Worm (Caenorhabditis elegans) whole organism, L4/young adult: Measurements from ENCODE around the gene C46G7.5.
A peak's percentile ranks its signal among the peaks of the same experiment; 100 is the strongest.

Experiments
- W03F9.2 ChIP-seq: fragments of 150-350 bp; optimal IDR thresholded peaks from 2 replicates; lab custom pipeline; 2014; ENCODE audit warnings: missing biosample characterization, missing genetic modification characterization
- dao-5 ChIP-seq: sonication (generic microtip); optimal IDR thresholded peaks from 2 replicates; lab custom pipeline; 2016; ENCODE audit warnings: missing genotype, missing genetic modification characterization, moderate library complexity, missing compliant biosample characterization
- him-1 ChIP-seq: sonication (generic microtip); optimal IDR thresholded peaks from 2 replicates; lab custom pipeline; 2016; ENCODE audit warnings: missing genotype, missing genetic modification reagents, missing genetic modification characterization, missing compliant biosample characterization

DNA sequence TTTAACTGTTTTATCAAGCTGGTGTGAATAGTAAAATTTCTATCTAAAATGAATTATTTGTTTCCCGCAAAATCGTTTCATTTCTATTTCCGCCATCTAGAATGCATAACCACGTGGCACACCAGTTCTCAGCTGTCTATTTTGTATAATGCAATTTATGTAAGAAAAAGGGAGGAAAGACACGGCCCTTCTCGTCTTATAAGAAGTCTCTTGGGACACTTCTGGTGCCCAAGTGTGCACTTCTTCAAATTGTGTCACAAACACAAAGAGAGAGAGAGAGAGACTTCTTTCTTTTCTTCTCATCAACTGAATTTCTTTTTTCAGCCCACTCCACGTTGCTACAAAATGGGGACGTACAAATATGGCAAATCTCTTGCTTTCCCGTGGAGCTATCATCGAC lies 34.2 kb downstream of the C46G7.5 start:
- TF ChIP-seq W03F9.2 (tag; lab: Kevin White, UChicago): no peak
- no peak for TF ChIP-seq dao-5 (tag; lab: Kevin White, UChicago)
- TF ChIP-seq him-1 (tag; lab: Kevin White, UChicago): peak; percentile 25
